Fruit fly (Drosophila melanogaster) whole organism, wandering third instar larva: ENCODE measurements around the gene Rcd5.

Experiments
- Abd-B ChIP-seq: fragments of >200 bp; optimal IDR thresholded peaks from 2 replicates; lab custom pipeline; 2017; ENCODE audit warnings: missing biosample characterization, missing genetic modification characterization
- CG9705 ChIP-seq: fragments of 200-800 bp; sonication (Bioruptor generic); optimal IDR thresholded peaks from 2 replicates; lab custom pipeline; 2018; ENCODE audit warnings: missing biosample characterization, mild to moderate bottlenecking, missing genetic modification characterization
- CrebA ChIP-seq: fragments of 200-800 bp; sonication (Bioruptor generic); optimal IDR thresholded peaks from 2 replicates; lab custom pipeline; 2016; ENCODE audit warnings: missing biosample characterization, mild to moderate bottlenecking, missing genetic modification characterization, borderline replicate concordance
- Dfd ChIP-seq: fragments of >200 bp; optimal IDR thresholded peaks from 2 replicates; lab custom pipeline; 2017; ENCODE audit warnings: missing biosample characterization, missing genetic modification characterization
- Dif ChIP-seq: fragments of 200-275, 200-300 bp; sonication (Bioruptor generic); optimal IDR thresholded peaks from 2 replicates; lab custom pipeline; 2018; ENCODE audit warnings: missing biosample characterization, missing genetic modification characterization; ENCODE audit not compliant: partially characterized antibody
- GATAd ChIP-seq: sonication (Bioruptor generic); optimal IDR thresholded peaks from 2 replicates; lab custom pipeline; 2016; ENCODE audit warnings: missing biosample characterization, missing genetic modification characterization
- HLH106 ChIP-seq: fragments of 200-800 bp; optimal IDR thresholded peaks from 3 replicates; lab custom pipeline; 2019; ENCODE audit warnings: missing biosample characterization, mild to moderate bottlenecking, missing genetic modification characterization, moderate library complexity
- Hnf4 ChIP-seq: fragments of 200-800 bp; sonication (Bioruptor generic); optimal IDR thresholded peaks from 2 replicates; lab custom pipeline; 2016; ENCODE audit warnings: missing biosample characterization, mild to moderate bottlenecking, missing genetic modification characterization
- Hr78 ChIP-seq: fragments of >200 bp; optimal IDR thresholded peaks from 2 replicates; lab custom pipeline; 2017; ENCODE audit warnings: missing biosample characterization, missing genetic modification characterization
- Hr83 ChIP-seq: fragments of 200-300 bp; sonication (Bioruptor generic); optimal IDR thresholded peaks from 2 replicates; lab custom pipeline; 2016; ENCODE audit warnings: missing biosample characterization, mild to moderate bottlenecking, missing genetic modification characterization, moderate library complexity; ENCODE audit not compliant: poor library complexity, severe bottlenecking
- Jra ChIP-seq: sonication (Bioruptor generic); optimal IDR thresholded peaks from 2 replicates; lab custom pipeline; 2016; ENCODE audit warnings: missing biosample characterization, missing genetic modification characterization
- Mio ChIP-seq: sonication (Bioruptor generic); optimal IDR thresholded peaks from 2 replicates; lab custom pipeline; 2016; ENCODE audit warnings: missing biosample characterization, missing genetic modification characterization
- Myc ChIP-seq: fragments of >200 bp; optimal IDR thresholded peaks from 2 replicates; lab custom pipeline; 2017
- OdsH ChIP-seq: fragments of 200-800 bp; sonication (Bioruptor generic); optimal IDR thresholded peaks from 2 replicates; lab custom pipeline; 2016; ENCODE audit warnings: missing biosample characterization, mild to moderate bottlenecking, missing genetic modification characterization
- Rel ChIP-seq, 2 experiments: fragments of 200-800 bp; sonication (Bioruptor generic) in 1 of 2; optimal IDR thresholded peaks; 2 replicates in 1 of 2; 3 replicates in 1 of 2; lab custom pipeline; 2016 to 2019; ENCODE audit warnings: mild to moderate bottlenecking in 2 of 2, missing biosample characterization in 2 of 2, missing genetic modification characterization in 2 of 2, moderate library complexity in 1 of 2
- Vsx2 ChIP-seq: fragments of 200-300, 225-300 bp; sonication (Bioruptor generic); optimal IDR thresholded peaks from 2 replicates; lab custom pipeline; 2018; ENCODE audit warnings: missing biosample characterization, missing genetic modification characterization; ENCODE audit not compliant: partially characterized antibody
- br ChIP-seq: fragments of 200-800 bp; sonication (Bioruptor generic); optimal IDR thresholded peaks from 2 replicates; lab custom pipeline; 2016; ENCODE audit warnings: missing biosample characterization, missing genetic modification characterization
- brk ChIP-seq: fragments of 200-800 bp; sonication (Bioruptor generic); optimal IDR thresholded peaks from 2 replicates; lab custom pipeline; 2016; ENCODE audit warnings: missing biosample characterization, mild to moderate bottlenecking, missing genetic modification characterization
- dl ChIP-seq, 2 experiments: fragments of 175-275, 200-275 bp in 1 of 2; fragments of 200-275 bp in 1 of 2; sonication (Bioruptor generic); optimal IDR thresholded peaks; lab custom pipeline; 2018; ENCODE audit warnings: mild to moderate bottlenecking in 2 of 2, missing biosample characterization in 2 of 2, missing genetic modification characterization in 2 of 2, moderate library complexity in 2 of 2; ENCODE audit not compliant: partially characterized antibody in 2 of 2, insufficient read depth in 1 of 2
- dmrt93B ChIP-seq: fragments of 200-800 bp; sonication (Bioruptor generic); optimal IDR thresholded peaks from 2 replicates; lab custom pipeline; 2018; ENCODE audit warnings: missing biosample characterization, mild to moderate bottlenecking, missing genetic modification characterization
- foxo ChIP-seq, 2 experiments: fragments of 200-800 bp; sonication (Bioruptor generic); optimal IDR thresholded peaks; 2 replicates in 1 of 2; 3 replicates in 1 of 2; lab custom pipeline; 2016 to 2017; ENCODE audit warnings: missing biosample characterization in 2 of 2, missing genetic modification characterization in 2 of 2
- fru ChIP-seq: fragments of 200-800 bp; sonication (Bioruptor generic); optimal IDR thresholded peaks from 3 replicates; lab custom pipeline; 2016; ENCODE audit warnings: missing biosample characterization, mild to moderate bottlenecking, missing genetic modification characterization
- h ChIP-seq: fragments of 200-800 bp; sonication (Bioruptor generic); optimal IDR thresholded peaks from 3 replicates; lab custom pipeline; 2016; ENCODE audit warnings: missing biosample characterization, mild to moderate bottlenecking, missing genetic modification characterization
- jim ChIP-seq: fragments of 175-275, 200-325 bp; sonication (Bioruptor generic); optimal IDR thresholded peaks from 2 replicates; lab custom pipeline; 2016; ENCODE audit warnings: missing biosample characterization, mild to moderate bottlenecking, missing genetic modification characterization
- lola ChIP-seq: fragments of >200 bp; optimal IDR thresholded peaks from 2 replicates; lab custom pipeline; 2017; ENCODE audit warnings: missing biosample characterization, missing genetic modification characterization
- pan ChIP-seq: fragments of >200 bp; optimal IDR thresholded peaks from 2 replicates; lab custom pipeline; 2017
- psq ChIP-seq: fragments of 200-800 bp; sonication (Bioruptor generic); optimal IDR thresholded peaks from 3 replicates; lab custom pipeline; 2017; ENCODE audit warnings: missing biosample characterization, mild to moderate bottlenecking, missing genetic modification characterization, moderate library complexity
- rgr ChIP-seq: fragments of 200-800 bp; sonication (Bioruptor generic); optimal IDR thresholded peaks from 3 replicates; lab custom pipeline; 2016; ENCODE audit warnings: missing biosample characterization, mild to moderate bottlenecking, missing genetic modification characterization
- sage ChIP-seq: fragments of 200-800 bp; sonication (Bioruptor generic); optimal IDR thresholded peaks from 2 replicates; lab custom pipeline; 2016; ENCODE audit warnings: missing biosample characterization, mild to moderate bottlenecking, missing genetic modification characterization
- tai ChIP-seq: sonication (Bioruptor generic); optimal IDR thresholded peaks from 2 replicates; lab custom pipeline; 2016; ENCODE audit warnings: missing biosample characterization, missing genetic modification characterization
- usp ChIP-seq: fragments of >200 bp; optimal IDR thresholded peaks from 2 replicates; lab custom pipeline; 2017; ENCODE audit warnings: missing biosample characterization, missing genetic modification characterization

Rcd5 gene

dm6 chr3L:4046289-4046688 is 6.0 kb downstream of the Rcd5 start, which contains the start of gene CG1136:
Gene CG1136 (plus strand): TSS chr3L:4046596.
- TF ChIP-seq sage (GFP tag; lab: Kevin White, UChicago) (no peak), dl (GFP tag; optimal IDR thresholded peaks at IDR 0.05; lab: Kevin White, UChicago; ENCODE audit: insufficient read depth in 1 of 2, partially characterized antibody in 2 of 2) (no peak), usp (no peak), psq (no peak), Jra (no peak), brk (GFP tag; lab: Kevin White, UChicago) (no peak), Vsx2 (GFP tag; lab: Kevin White, UChicago) (no peak), Rel (GFP tag; optimal IDR thresholded peaks at IDR 0.05; lab: Kevin White, UChicago) (no peak), Rel (tag; optimal IDR thresholded peaks at IDR 0.05; lab: Kevin White, UChicago) (no peak), OdsH (GFP tag; lab: Kevin White, UChicago) (no peak), tai (no peak), br (GFP tag; lab: Kevin White, UChicago) (no peak), Hnf4 (GFP tag; lab: Kevin White, UChicago) (no peak), foxo (GFP tag; optimal IDR thresholded peaks at IDR 0.05; lab: Kevin White, UChicago) (no peak), Dfd (GFP tag; lab: Kevin White, UChicago) (no peak), CG9705 (GFP tag; lab: Kevin White, UChicago) (no peak), h (GFP tag; lab: Kevin White, UChicago) (no peak), fru (GFP tag; lab: Kevin White, UChicago) (no peak)

DNA sequence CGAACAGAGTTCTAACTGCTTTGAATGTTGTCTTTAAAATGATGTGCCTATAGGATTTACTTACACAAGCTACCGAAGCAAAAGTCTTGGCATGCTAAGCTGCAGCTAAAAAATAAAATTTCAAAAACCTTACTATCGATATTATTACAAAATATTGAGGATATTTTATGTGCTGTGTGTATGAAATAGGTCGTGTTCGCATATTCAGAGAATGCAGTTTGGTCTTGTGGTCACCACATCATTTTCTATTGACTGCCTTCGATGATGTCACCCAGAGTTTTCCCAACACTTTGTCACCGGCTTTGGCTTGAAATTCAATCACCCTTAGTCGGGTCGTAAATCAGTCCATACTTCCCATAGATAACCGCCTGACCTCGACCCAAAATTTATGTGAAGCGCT is 7.3 kb downstream of the Rcd5 start, which contains the start of gene Dpy-30L2:
Gene Dpy-30L2 (minus strand): TSS at position 101 of the 400 bp plus-strand sequence.
- no peak for TF ChIP-seq Mio (GFP tag; lab: Kevin White, UChicago)
- TF ChIP-seq usp: no peak
- TF ChIP-seq foxo (GFP tag; optimal IDR thresholded peaks at IDR 0.05; lab: Kevin White, UChicago): no peak
- TF ChIP-seq GATAd (GFP tag; lab: Kevin White, UChicago): no peak
- no peak for TF ChIP-seq brk (GFP tag; lab: Kevin White, UChicago)
- TF ChIP-seq Dif (GFP tag; lab: Kevin White, UChicago): no peak

DNA sequence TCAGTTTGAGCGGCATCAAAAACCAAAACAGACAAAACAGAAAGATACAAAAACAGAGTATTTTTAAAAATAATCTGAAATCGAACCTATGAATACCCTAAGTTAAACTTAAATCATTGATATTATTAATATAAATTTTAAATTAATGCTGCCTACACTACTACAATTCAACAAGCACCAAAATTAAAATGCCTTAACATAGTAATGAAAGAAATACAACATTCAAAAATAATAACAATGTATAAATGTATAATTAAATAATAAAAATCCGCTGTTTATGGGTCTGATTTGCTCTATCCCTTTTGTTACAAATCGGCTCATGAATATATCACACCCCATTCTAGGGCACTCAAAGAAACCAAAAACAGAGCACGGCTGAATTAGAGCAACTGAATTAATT is 8.8 kb downstream of the Rcd5 start:
- TF ChIP-seq brk (GFP tag; lab: Kevin White, UChicago) (no peak), Hr78 (GFP tag; lab: Kevin White, UChicago) (no peak), pan (no peak), Hr83 (GFP tag; lab: Kevin White, UChicago) (no peak), HLH106 (tag; lab: Kevin White, UChicago) (no peak), OdsH (GFP tag; lab: Kevin White, UChicago) (no peak), Myc (lab: Kevin White, UChicago) (no peak), dmrt93B (no peak), jim (no peak), CrebA (no peak), Mio (GFP tag; lab: Kevin White, UChicago) (no peak), rgr (no peak), psq (no peak), Abd-B (GFP tag; lab: Kevin White, UChicago) (no peak), Hnf4 (GFP tag; lab: Kevin White, UChicago) (no peak), lola (no peak), fru (GFP tag; lab: Kevin White, UChicago) (no peak), GATAd (GFP tag; lab: Kevin White, UChicago) (no peak), tai (no peak), dl (GFP tag; optimal IDR thresholded peaks at IDR 0.05; lab: Kevin White, UChicago; ENCODE audit: insufficient read depth in 1 of 2, partially characterized antibody in 2 of 2) (no peak)

- TF ChIP-seq OdsH (GFP tag; lab: Kevin White, UChicago) (no peak), sage (GFP tag; lab: Kevin White, UChicago) (no peak), dl (GFP tag; optimal IDR thresholded peaks at IDR 0.05; lab: Kevin White, UChicago; ENCODE audit: insufficient read depth in 1 of 2, partially characterized antibody in 2 of 2) (no peak), Jra (no peak), Vsx2 (GFP tag; lab: Kevin White, UChicago) (peak; percentile 32), h (GFP tag; lab: Kevin White, UChicago) (no peak)
Measured at dm6 chr3L:4055438-4055962, 15.2 kb downstream of the Rcd5 start.
